Worm (Caenorhabditis elegans) whole organism, dauer: ENCODE results near the gene H05C05.2.

ENCODE experiments used
- unc-62 ChIP-seq: sonication (generic microtip); optimal IDR thresholded peaks from 2 replicates; lab custom pipeline; 2017; ENCODE audit warnings: missing biosample characterization, missing genetic modification reagents, missing genetic modification characterization

H05C05.2 gene

DNA sequence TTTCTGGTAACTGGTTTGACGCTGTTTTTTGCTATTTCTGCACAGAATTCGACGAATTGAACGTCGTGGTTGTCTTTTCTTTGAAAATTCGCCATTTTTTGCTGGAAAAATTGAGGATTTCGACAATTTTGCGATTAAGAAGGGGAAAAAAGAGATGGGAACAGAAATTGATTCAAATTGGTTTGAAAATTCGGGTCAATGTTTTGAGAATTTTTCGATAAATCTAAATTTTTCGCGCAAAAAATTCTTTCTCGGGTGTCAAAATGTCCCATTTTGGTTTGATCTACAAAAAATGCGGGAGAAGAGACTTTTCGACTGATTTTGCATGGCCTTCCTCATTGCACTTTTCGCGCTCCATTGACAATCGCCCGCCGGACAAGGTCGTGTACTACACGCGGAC lies at the start of gene H05C05.2:
H05C05.2 (minus strand) TSS at position 101 of the 400 bp plus-strand sequence.
- no peak for TF ChIP-seq unc-62 (GFP tag; lab: Kevin White, UChicago)

DNA sequence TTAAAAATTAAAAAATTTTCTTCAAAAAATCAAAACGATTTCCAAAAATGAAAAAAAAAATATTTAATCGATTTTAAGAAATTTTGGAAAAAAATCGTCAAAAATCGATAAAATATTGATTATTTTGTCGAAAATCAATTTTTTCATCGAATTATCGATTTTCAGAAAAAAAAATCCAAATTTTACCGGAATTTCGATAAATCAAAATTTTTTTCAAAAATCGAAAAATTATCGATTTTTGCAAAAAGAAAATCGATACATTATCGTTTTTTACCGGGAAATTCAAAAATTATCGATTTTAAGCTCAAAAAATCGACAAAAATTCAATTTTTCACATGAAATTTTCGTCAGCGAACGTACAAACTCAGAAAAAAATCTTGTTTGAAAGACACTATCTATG lies 29.9 kb upstream of the H05C05.2 start:
- no peak for TF ChIP-seq unc-62 (GFP tag; lab: Kevin White, UChicago)

DNA sequence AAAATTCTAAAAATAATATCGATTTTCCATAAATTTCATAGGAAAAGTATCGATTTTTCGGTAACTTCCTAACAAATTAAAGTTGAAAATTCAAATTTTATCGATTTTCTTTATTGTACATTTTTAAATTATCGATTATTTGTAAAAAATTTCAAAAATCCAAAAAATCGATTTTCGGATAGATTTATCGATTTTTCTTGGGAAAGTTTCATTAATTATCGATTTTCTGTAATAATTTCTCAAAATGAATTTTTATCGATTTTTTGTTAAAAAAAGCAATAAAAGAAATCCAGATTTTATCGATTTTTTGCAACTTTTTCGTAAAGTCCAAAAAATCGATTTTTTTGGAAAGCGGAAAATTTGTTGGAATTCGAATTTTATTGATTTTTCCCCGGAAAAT lies 28.5 kb upstream of the H05C05.2 start:
- no peak for TF ChIP-seq unc-62 (GFP tag; lab: Kevin White, UChicago)

DNA sequence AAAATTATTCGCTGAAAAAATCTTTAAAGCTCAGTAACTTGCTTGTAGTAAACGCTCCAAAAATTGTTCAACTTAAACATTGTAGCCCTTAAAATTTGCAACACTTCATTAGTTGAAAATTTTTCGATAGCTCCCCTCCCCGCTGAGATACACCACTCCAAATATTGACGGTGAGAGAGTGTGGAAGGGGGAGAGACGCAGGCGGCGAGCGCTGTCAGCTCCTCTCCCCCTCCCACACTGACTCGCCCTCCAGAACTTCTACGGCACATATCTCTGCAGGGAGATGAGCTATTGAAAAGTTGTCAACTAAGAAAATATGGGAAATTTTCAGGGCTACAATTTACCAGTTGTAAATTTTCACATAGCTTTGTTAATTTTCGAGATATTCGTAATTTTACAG lies 26.8 kb upstream of the H05C05.2 start:
- TF ChIP-seq unc-62 (GFP tag; lab: Kevin White, UChicago): no peak

DNA sequence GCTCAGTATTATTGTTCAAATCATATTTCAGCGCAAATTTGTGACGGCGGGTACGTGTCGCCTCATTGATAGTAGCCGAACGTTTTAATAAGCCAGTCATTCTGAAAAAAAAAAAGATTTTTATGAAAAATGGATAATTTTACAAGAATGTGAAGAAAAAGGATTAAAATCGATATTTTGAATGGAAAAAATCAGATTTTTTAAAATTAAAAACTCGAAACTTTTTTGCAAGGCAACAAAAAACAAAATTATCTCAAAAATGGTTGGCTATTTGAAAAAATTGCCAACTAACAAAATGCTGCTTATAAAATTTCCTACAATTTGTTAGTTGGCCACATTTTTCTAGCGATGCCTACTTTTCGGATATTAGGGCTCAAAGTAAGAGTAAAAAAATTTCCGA lies 24.5 kb upstream of the H05C05.2 start, which contains the start of gene Y55D5A.4:
Y55D5A.4 (minus strand) TSS at position 101 of the 400 bp plus-strand sequence.
- TF ChIP-seq unc-62 (GFP tag; lab: Kevin White, UChicago): no peak

DNA sequence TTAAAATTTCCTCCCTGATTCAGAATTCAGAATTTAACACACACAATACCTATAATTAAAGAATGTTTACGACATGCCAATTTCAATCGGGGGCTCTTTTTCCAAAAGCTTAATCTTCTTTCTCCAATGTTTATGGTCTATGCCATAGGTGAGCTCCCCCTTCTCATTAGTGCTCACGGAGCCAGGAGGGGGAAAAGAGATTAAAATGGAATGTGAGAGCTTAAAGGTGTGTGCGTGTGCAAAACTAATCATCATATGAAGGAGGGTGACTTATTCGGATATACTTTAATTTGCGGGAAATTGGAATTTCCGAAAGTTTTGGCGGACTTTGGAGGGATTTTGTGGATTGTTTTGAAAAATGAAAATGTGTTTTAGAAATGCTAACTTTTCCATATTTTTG lies 17.6 kb upstream of the H05C05.2 start:
- no peak for TF ChIP-seq unc-62 (GFP tag; lab: Kevin White, UChicago)

DNA sequence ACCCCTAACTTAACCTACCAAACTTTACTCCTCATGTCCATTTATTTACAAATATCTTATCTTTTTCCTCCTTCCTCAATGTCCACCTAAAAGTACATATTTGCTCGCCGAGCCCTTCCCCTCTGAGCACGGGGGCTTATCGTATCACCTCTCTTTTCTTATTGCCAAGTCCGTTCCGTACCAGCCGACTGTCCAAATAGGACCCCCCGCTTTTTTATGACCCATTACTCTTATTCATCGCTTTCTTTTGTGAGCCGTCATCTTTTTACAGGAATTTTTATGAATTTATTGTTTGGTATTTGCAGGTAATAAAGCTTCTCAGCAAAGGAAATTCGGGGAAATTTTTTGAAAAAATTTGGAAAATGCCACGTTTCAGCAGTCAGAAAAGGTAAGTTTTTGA lies 16.7 kb upstream of the H05C05.2 start, which contains the start of gene Y55D5A.1:
Y55D5A.1 (plus strand) TSS at position 301 of the 400 bp plus-strand sequence.
- TF ChIP-seq unc-62 (GFP tag; lab: Kevin White, UChicago): no peak

DNA sequence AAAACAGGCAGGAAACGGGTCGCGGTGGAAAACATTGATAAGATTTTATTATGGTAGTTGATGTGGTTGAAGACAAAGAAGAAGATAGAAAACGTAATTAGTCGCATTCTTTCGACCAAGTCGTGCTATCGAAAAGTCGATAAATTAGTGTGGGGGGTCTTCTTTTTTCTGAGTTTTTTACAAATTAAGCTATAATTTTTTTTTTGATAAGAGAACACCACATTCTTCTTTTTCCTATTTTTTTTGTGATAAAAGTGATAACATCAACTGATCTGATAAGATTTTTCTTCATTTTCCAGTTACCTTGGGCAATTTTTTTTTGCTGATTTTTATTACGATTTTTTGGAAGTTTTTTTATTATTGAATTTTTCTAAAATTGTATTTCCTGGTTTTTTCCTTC lies 15.5 kb upstream of the H05C05.2 start:
- no peak for TF ChIP-seq unc-62 (GFP tag; lab: Kevin White, UChicago)

DNA sequence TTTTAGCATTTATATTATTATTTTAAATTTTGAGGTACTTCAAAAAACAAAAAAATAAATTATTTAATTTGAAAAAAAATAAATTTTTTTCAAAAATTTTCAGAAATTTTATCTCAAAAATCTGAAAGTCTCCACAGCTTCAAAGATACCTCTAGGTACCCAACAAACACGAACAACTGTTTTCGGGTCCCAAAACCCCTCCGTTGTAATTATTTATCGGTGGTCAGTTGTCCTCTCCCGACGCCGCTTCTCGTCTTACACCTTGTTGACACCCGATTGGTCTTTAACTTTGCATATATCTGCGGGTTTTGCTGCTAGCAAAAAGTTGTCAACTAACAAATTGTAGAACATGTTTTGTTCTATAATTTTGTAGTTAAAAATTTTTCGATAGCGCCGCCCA lies 10.7 kb upstream of the H05C05.2 start:
- no peak for TF ChIP-seq unc-62 (GFP tag; lab: Kevin White, UChicago)

DNA sequence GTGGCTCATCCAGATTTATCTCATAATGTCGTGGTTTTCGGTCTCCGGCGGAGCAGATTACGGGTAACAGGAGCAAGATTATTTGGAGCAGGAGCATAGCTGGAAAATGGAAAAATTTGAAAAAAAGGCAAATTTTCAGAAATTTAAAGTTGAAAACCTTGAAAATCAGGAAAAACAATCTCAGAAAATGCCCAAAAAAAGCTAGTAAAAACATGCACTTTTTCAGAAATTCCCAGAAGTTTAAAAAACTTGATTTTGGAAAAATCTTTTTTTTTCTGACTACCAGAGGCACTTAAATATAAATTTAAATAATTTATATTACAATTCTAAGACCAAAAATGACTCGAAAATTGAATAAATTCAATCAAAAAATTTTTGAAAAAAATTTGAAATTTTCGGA lies 10.3 kb upstream of the H05C05.2 start, which contains the start of gene Y55D5A.3:
Y55D5A.3 (minus strand) TSS at position 101 of the 400 bp plus-strand sequence.
- no peak for TF ChIP-seq unc-62 (GFP tag; lab: Kevin White, UChicago)

DNA sequence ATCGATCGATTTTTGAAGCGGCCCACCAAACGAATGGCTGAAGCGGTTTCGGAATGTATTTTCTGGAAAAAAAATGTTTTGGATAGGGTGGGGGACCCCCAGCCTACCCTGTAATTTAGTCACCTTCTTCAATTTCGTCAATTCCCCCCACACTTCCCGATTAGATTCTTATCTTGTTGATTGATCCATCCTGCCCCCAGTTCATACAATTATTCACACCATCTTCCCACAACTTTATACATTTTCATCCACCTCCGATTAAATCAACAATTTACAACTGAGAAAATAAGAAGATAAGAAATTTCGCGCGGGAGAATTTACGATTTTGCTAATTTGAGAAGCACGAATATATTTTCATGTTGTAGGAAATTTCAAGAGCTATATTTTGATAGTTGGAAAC lies 7.5 kb upstream of the H05C05.2 start:
- no peak for TF ChIP-seq unc-62 (GFP tag; lab: Kevin White, UChicago)

DNA sequence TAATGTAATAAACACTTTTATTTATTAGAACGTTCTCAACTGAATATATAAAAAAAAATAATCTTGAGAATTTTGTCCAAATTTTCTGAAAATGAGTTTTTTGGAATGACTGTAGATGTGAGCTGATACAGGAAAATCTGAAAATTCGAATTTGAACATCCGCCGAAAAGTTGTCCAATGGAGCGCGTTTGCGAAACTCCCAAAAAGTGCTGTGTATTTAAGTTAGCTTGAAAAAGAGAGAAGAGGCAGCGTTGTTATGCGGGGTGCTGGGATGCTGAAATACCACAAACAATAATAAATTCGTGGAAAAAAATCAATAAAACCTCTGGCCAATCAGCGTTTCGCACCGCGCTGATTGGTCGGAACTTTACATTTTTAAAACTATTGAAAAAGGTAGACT lies 4.8 kb upstream of the H05C05.2 start:
- TF ChIP-seq unc-62 (GFP tag; lab: Kevin White, UChicago): no peak

DNA sequence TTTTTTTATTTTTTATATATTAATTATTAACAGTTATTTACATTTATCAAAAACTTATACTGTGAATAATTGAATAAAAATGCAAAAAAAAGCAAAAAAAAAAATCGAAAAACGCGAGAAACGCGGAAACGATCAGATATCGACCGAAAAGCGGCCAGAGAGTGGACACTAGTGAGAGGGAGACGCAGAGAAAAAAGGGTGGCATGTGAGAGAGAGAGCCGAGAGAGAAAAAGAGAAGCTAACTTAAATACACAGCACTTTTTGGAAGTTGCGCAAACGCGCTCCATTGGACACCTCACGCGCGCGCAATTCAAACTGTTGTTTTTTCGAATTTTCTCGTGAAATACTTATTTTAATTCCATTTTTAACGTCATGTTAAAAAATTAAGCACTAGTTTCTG lies 1.0 kb upstream of the H05C05.2 start:
- TF ChIP-seq unc-62 (GFP tag; lab: Kevin White, UChicago): no peak

DNA sequence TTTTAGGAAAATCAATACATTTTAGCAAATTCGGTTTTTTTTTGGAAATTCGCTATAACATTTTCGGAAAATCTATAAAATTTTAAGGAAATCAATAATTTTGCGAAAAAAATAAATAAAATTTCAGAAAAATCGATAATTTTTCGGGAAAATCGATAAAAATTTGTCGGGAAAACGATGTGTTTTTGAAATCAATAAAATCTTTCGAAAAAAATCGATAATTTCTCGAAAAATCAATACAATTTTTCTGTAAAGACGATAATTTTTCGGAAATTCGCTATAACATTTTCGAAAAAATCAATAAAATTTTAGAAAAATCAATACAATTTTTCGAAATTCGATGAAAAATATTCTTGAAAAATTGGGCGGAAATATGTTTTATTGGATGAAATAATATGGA lies 3.6 kb downstream of the H05C05.2 start:
- no peak for TF ChIP-seq unc-62 (GFP tag; lab: Kevin White, UChicago)

DNA sequence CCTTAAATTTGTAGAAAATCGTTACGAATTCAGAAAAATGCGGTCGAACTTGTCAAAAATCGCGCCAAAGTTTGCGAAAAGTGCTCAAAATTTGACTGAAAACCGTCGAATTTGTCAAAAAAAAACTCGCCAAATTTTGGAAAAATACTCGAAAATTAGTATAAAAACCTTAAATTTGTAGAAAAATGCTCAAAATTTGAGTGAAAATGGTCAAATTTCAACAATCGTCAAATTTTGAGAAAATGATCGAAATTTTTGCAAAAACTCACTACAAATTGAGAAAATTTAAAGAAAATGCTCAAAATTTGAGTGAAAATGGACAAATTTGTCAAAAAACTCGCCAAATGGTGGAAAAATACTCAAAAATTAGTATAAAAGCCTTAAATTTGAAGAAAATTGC lies 13.0 kb downstream of the H05C05.2 start:
- TF ChIP-seq unc-62 (GFP tag; lab: Kevin White, UChicago): no peak

DNA sequence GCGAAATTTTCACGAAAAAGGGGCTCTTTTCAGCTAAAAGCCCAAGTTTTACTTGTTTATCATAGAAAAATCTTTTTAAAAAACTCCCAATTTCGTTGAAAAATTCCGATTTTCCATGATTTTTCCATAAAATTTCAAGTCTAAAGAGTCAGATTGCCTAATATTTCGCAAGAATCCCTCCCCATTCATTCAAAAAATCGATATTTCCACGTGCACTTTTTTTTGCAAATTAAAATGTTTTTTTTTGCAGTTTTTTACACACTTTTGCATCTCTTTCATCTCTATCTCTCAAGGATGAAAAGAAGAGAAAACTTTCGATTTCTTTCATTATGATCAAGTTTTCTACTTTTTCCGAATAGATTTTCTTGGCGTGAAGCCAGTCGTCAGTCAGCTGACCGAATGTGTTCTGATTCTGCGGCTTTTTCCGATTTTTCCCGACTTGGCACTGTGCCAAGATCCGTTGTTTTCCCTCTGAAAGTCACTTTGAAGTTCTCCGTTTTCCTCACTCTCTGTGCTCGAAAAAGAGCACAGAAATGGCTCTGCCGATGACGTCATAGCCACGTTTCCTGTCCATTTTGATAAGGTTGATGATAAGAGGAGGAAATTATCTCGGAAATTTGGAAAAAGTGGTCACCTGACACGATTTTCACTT lies 17.0 kb downstream of the H05C05.2 start:
- TF ChIP-seq unc-62 (GFP tag; lab: Kevin White, UChicago): no peak

DNA sequence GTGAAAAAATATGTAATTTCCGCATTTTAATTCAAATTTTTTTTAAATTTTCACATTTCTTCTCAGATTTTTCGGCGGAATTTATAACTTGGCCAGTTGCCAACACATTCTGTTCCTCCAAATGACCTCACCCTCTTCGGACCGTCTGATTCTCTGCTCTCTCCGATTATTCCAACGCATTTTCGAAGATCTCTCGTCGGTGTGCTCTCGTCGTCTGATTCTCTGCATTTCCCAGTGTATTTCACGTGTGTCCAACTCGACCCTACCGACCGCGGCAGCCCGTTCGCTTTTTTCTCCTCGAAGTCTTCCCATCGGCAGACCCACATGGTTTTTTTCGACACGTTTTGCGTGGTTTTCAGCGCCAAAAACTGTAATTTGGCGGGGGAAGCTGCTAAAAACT lies 18.2 kb downstream of the H05C05.2 start:
- no peak for TF ChIP-seq unc-62 (GFP tag; lab: Kevin White, UChicago)
